Worm (Caenorhabditis elegans) whole organism, L2 larva: ENCODE measurements around the gene gst-17.

Source experiments
- C34F6.9 ChIP-seq: fragments of 150-350 bp; optimal IDR thresholded peaks from 2 replicates; lab custom pipeline; 2014; ENCODE audit warnings: missing biosample characterization, missing genetic modification characterization
- F13H6.1 ChIP-seq: sonication (generic microtip); optimal IDR thresholded peaks from 2 replicates; lab custom pipeline; 2016; ENCODE audit warnings: missing genetic modification characterization, missing compliant biosample characterization
- R02D3.7 ChIP-seq: fragments of 150-350 bp; optimal IDR thresholded peaks from 2 replicates; lab custom pipeline; 2014; ENCODE audit warnings: missing biosample characterization, missing genetic modification characterization
- ZK546.5 ChIP-seq: sonication (generic microtip); optimal IDR thresholded peaks from 2 replicates; lab custom pipeline; 2017; ENCODE audit warnings: missing biosample characterization, missing genetic modification characterization
- alr-1 ChIP-seq: fragments of 150-350 bp; optimal IDR thresholded peaks from 2 replicates; lab custom pipeline; 2014; ENCODE audit warnings: missing biosample characterization, missing genetic modification characterization
- aly-2 ChIP-seq: fragments of 150-350 bp; optimal IDR thresholded peaks from 2 replicates; lab custom pipeline; 2014; ENCODE audit warnings: missing biosample characterization, missing genetic modification characterization
- ama-1 ChIP-seq: fragments of 150-350 bp; optimal IDR thresholded peaks from 2 replicates; lab custom pipeline; 2018; ENCODE audit warnings: inconsistent platforms
- blmp-1 ChIP-seq: sonication (generic microtip); optimal IDR thresholded peaks from 2 replicates; lab custom pipeline; 2017; ENCODE audit warnings: missing genetic modification characterization, mild to moderate bottlenecking, missing compliant biosample characterization, antibody characterized with exemption, moderate library complexity; ENCODE audit not compliant: insufficient read depth
- ceh-16 ChIP-seq: fragments of 150-350 bp; optimal IDR thresholded peaks from 2 replicates; lab custom pipeline; 2014; ENCODE audit warnings: missing biosample characterization, missing genetic modification characterization
- ceh-82 ChIP-seq: fragments of 150-350 bp; optimal IDR thresholded peaks from 2 replicates; lab custom pipeline; 2014; ENCODE audit warnings: missing biosample characterization, missing genetic modification characterization
- crh-2 ChIP-seq: sonication (generic microtip); optimal IDR thresholded peaks from 2 replicates; lab custom pipeline; 2017; ENCODE audit warnings: missing biosample characterization, missing genetic modification characterization
- dmd-4 ChIP-seq: sonication (generic microtip); optimal IDR thresholded peaks from 2 replicates; lab custom pipeline; 2017; ENCODE audit warnings: missing biosample characterization, missing genetic modification characterization
- egl-27 ChIP-seq: sonication (generic microtip); optimal IDR thresholded peaks from 3 replicates; lab custom pipeline; 2017; ENCODE audit warnings: missing biosample characterization, missing genetic modification reagents, missing genetic modification characterization
- elt-1 ChIP-seq: fragments of 150-350 bp; optimal IDR thresholded peaks from 2 replicates; lab custom pipeline; 2014; ENCODE audit warnings: missing biosample characterization, missing genetic modification characterization
- elt-3 ChIP-seq: sonication (generic microtip); optimal IDR thresholded peaks from 2 replicates; lab custom pipeline; 2017; ENCODE audit warnings: missing biosample characterization, missing genetic modification characterization
- fos-1 ChIP-seq: fragments of 150-350 bp; optimal IDR thresholded peaks from 2 replicates; lab custom pipeline; 2014; ENCODE audit warnings: missing biosample characterization, missing genetic modification characterization
- gmeb-1 ChIP-seq: fragments of 150-350 bp; optimal IDR thresholded peaks from 2 replicates; lab custom pipeline; 2014; ENCODE audit warnings: missing biosample characterization, missing genetic modification characterization
- lin-11 ChIP-seq: fragments of 150-350 bp; sonication (generic microtip); optimal IDR thresholded peaks from 2 replicates; lab custom pipeline; 2014; ENCODE audit warnings: missing biosample characterization, missing genetic modification characterization, inconsistent platforms, mixed read lengths
- lin-13 ChIP-seq: fragments of 150-350 bp; optimal IDR thresholded peaks from 2 replicates; lab custom pipeline; 2014; ENCODE audit warnings: missing biosample characterization, missing genetic modification reagents, missing genetic modification characterization
- lin-39 ChIP-seq: fragments of 150-350 bp; optimal IDR thresholded peaks from 2 replicates; lab custom pipeline; 2014; ENCODE audit warnings: missing biosample characterization, missing genetic modification reagents, missing genetic modification characterization
- lsy-2 ChIP-seq, 2 experiments: fragments of 150-350 bp in 1 of 2; sonication (generic microtip) in 1 of 2; optimal IDR thresholded peaks; 2 replicates each; lab custom pipeline; 2014 to 2017; ENCODE audit warnings: missing biosample characterization in 2 of 2, missing genetic modification characterization in 2 of 2
- mbf-1 ChIP-seq: sonication (generic microtip); optimal IDR thresholded peaks from 2 replicates; lab custom pipeline; 2017; ENCODE audit warnings: missing biosample characterization, missing genetic modification characterization
- mdl-1 ChIP-seq, 2 experiments: fragments of 150-350 bp in 1 of 2; sonication (generic microtip) in 1 of 2; optimal IDR thresholded peaks; 2 replicates each; lab custom pipeline; 2017; ENCODE audit warnings: missing biosample characterization in 2 of 2, missing genetic modification characterization in 2 of 2
- nhr-10 ChIP-seq: sonication (generic microtip); optimal IDR thresholded peaks from 2 replicates; lab custom pipeline; 2017; ENCODE audit warnings: missing biosample characterization, missing genetic modification characterization
- nhr-11 ChIP-seq: fragments of 150-350 bp; optimal IDR thresholded peaks from 2 replicates; lab custom pipeline; 2014; ENCODE audit warnings: missing biosample characterization, missing genetic modification characterization
- nhr-12 ChIP-seq: fragments of 150-350 bp; optimal IDR thresholded peaks from 2 replicates; lab custom pipeline; 2014; ENCODE audit warnings: missing biosample characterization, missing genetic modification characterization
- nhr-129 ChIP-seq: fragments of 150-350 bp; optimal IDR thresholded peaks from 2 replicates; lab custom pipeline; 2014; ENCODE audit warnings: missing biosample characterization, missing genetic modification characterization
- nhr-21 ChIP-seq: fragments of 150-350 bp; optimal IDR thresholded peaks from 2 replicates; lab custom pipeline; 2014; ENCODE audit warnings: missing biosample characterization, missing genetic modification characterization
- nhr-23 ChIP-seq: fragments of 150-350 bp; optimal IDR thresholded peaks from 2 replicates; lab custom pipeline; 2014; ENCODE audit warnings: missing biosample characterization, missing genetic modification reagents, missing genetic modification characterization
- nhr-237 ChIP-seq: fragments of 150-350 bp; optimal IDR thresholded peaks from 2 replicates; lab custom pipeline; 2014; ENCODE audit warnings: missing biosample characterization, missing genetic modification characterization
- nhr-25 ChIP-seq: fragments of 150-350 bp; sonication (generic microtip); optimal IDR thresholded peaks from 3 replicates; lab custom pipeline; 2014; ENCODE audit warnings: missing biosample characterization, missing genetic modification characterization
- nhr-6 ChIP-seq: fragments of 150-350 bp; optimal IDR thresholded peaks from 2 replicates; lab custom pipeline; 2014; ENCODE audit warnings: missing biosample characterization, missing genetic modification characterization
- nhr-77 ChIP-seq: fragments of 150-350 bp; optimal IDR thresholded peaks from 2 replicates; lab custom pipeline; 2014; ENCODE audit warnings: missing biosample characterization, missing genetic modification characterization
- peb-1 ChIP-seq: fragments of 150-350 bp; optimal IDR thresholded peaks from 2 replicates; lab custom pipeline; 2014; ENCODE audit warnings: missing biosample characterization, missing genetic modification characterization
- sem-4 ChIP-seq: fragments of 150-350 bp; optimal IDR thresholded peaks from 2 replicates; lab custom pipeline; 2014; ENCODE audit warnings: missing biosample characterization, missing genetic modification reagents, missing genetic modification characterization
- skn-1 ChIP-seq: sonication (generic microtip); optimal IDR thresholded peaks from 2 replicates; lab custom pipeline; 2017; ENCODE audit warnings: missing biosample characterization, missing genetic modification characterization
- sma-3 ChIP-seq: sonication (generic microtip); optimal IDR thresholded peaks from 2 replicates; lab custom pipeline; 2016; ENCODE audit warnings: missing genetic modification reagents, missing genetic modification characterization, missing compliant biosample characterization
- sma-9 ChIP-seq, 2 experiments: fragments of 150-350 bp in 1 of 2; sonication (generic microtip) in 1 of 2; optimal IDR thresholded peaks; 2 replicates each; lab custom pipeline; 2014 to 2016; ENCODE audit warnings: missing genetic modification characterization in 2 of 2, mild to moderate bottlenecking in 1 of 2, missing biosample characterization in 1 of 2, missing compliant biosample characterization in 1 of 2, missing genetic modification reagents in 1 of 2, moderate library complexity in 1 of 2
- snpc-4 ChIP-seq: fragments of 150-350 bp; optimal IDR thresholded peaks from 2 replicates; lab custom pipeline; 2014; ENCODE audit warnings: missing biosample characterization, missing genetic modification characterization
- unc-55 ChIP-seq: fragments of 150-350 bp; sonication (generic microtip); optimal IDR thresholded peaks from 3 replicates; lab custom pipeline; 2014; ENCODE audit warnings: missing biosample characterization, missing genetic modification reagents, missing genetic modification characterization
- unc-62 ChIP-seq: fragments of 150-350 bp; optimal IDR thresholded peaks from 2 replicates; lab custom pipeline; 2014; ENCODE audit warnings: missing biosample characterization, missing genetic modification reagents, missing genetic modification characterization
- zag-1 ChIP-seq: fragments of 150-350 bp; optimal IDR thresholded peaks from 2 replicates; lab custom pipeline; 2014; ENCODE audit warnings: missing biosample characterization, missing genetic modification characterization
- ztf-1 ChIP-seq: fragments of 200-800 bp; sonication (Bioruptor generic); conservative IDR thresholded peaks from 2 replicates; pipeline ENCODE4 v1.3.6; 2022; ENCODE audit warnings: missing genetic modification characterization, missing compliant biosample characterization
- ztf-11 ChIP-seq: sonication (generic microtip); optimal IDR thresholded peaks from 2 replicates; lab custom pipeline; 2017; ENCODE audit warnings: missing biosample characterization, missing genetic modification characterization
- ztf-4 ChIP-seq: fragments of 150-350 bp; optimal IDR thresholded peaks from 2 replicates; lab custom pipeline; 2014; ENCODE audit warnings: missing biosample characterization, missing genetic modification characterization

The gst-17 gene

DNA sequence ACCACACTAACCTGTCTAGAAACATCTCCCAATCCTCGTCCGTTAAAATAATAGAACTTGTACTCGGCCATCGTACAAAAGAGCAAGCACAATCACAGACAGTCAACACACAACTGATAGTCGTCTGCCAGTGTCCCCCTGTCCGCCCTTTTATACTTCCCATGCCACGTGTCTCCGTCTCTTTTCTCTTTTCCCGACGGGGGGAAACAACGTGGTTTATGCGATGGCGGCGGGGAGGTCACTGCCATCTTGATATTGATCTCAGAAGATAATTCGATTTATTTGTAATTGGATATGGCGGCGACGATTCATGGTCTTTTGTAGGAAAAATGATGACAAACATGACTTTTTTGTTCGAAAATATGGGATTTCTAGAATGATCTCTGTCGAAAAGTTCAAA is 20.9 kb downstream of the gst-17 start, which contains the start of gene gst-20:
TSS of gene gst-20 (minus strand) at position 170 of the 400 bp plus-strand sequence.
- no peak for TF ChIP-seq unc-55
- TF ChIP-seq blmp-1: peak; percentile 62
- TF ChIP-seq lsy-2 (tag; optimal IDR thresholded peaks at IDR 0.05; lab: Kevin White, UChicago): no peak
- no peak for TF ChIP-seq elt-1 (tag; lab: Kevin White, UChicago)
- TF ChIP-seq nhr-11: no peak
- TF ChIP-seq nhr-10: no peak
- peak; percentile 6 for TF ChIP-seq nhr-129 (tag; lab: Kevin White, UChicago)
- peak; percentile 36 for TF ChIP-seq skn-1 (tag; lab: Kevin White, UChicago)
- no peak for TF ChIP-seq lin-11 (tag; lab: Kevin White, UChicago)
- TF ChIP-seq C34F6.9 (tag; lab: Kevin White, UChicago): no peak
- TF ChIP-seq peb-1: no peak
- peak; percentile 78 for TF ChIP-seq crh-2 (tag; lab: Kevin White, UChicago)
- peak; percentile 68 for TF ChIP-seq nhr-21 (tag; lab: Kevin White, UChicago)
- no peak for TF ChIP-seq ceh-82 (tag; lab: Kevin White, UChicago)
- no peak for TF ChIP-seq snpc-4
- TF ChIP-seq egl-27 (tag; lab: Kevin White, UChicago): no peak
- TF ChIP-seq nhr-12 (tag; lab: Kevin White, UChicago): no peak
- no peak for TF ChIP-seq lin-13 (GFP tag; lab: Kevin White, UChicago)
- TF ChIP-seq alr-1: no peak
- no peak for TF ChIP-seq R02D3.7 (tag; lab: Kevin White, UChicago)
- no peak for TF ChIP-seq dmd-4
- TF ChIP-seq nhr-237 (tag; lab: Kevin White, UChicago): no peak
- TF ChIP-seq elt-3 (tag; lab: Kevin White, UChicago): no peak
- TF ChIP-seq ZK546.5: no peak
- TF ChIP-seq ztf-4 (tag; lab: Kevin White, UChicago): no peak
- TF ChIP-seq nhr-23 (tag; lab: Kevin White, UChicago): no peak
- peak; percentile 76 for TF ChIP-seq nhr-25 (tag; lab: Kevin White, UChicago)
- TF ChIP-seq nhr-6 (tag; lab: Kevin White, UChicago): no peak
- TF ChIP-seq gmeb-1 (tag; lab: Kevin White, UChicago): peak; percentile 21
- TF ChIP-seq ceh-16 (tag; lab: Kevin White, UChicago): no peak
- peak; percentile 91 for TF ChIP-seq sma-9 (GFP tag; optimal IDR thresholded peaks at IDR 0.05; lab: Kevin White, UChicago)
- no peak for TF ChIP-seq sma-9 (tag; optimal IDR thresholded peaks at IDR 0.05; lab: Kevin White, UChicago)
- TF ChIP-seq F13H6.1 (tag; lab: Kevin White, UChicago): peak; percentile 50
- no peak for TF ChIP-seq ztf-11 (tag; lab: Kevin White, UChicago)
- TF ChIP-seq mdl-1 (tag; optimal IDR thresholded peaks at IDR 0.05; lab: Kevin White, UChicago): peak; percentile 35 to 76
- TF ChIP-seq sma-3: peak; percentile 73
- no peak for TF ChIP-seq nhr-77
- TF ChIP-seq mbf-1 (tag; lab: Kevin White, UChicago): no peak
- peak; percentile 35 for TF ChIP-seq fos-1
- TF ChIP-seq ama-1 (lab: Kevin White, UChicago): no peak
- TF ChIP-seq ztf-1 (GFP tag; lab: Robert Waterston, UW): no peak
- no peak for TF ChIP-seq sem-4 (tag; lab: Kevin White, UChicago)
- no peak for TF ChIP-seq zag-1 (tag; lab: Kevin White, UChicago)
- no peak for TF ChIP-seq lin-39
- TF ChIP-seq unc-62 (GFP tag; lab: Kevin White, UChicago): no peak
- no peak for TF ChIP-seq aly-2 (tag; lab: Kevin White, UChicago)

DNA sequence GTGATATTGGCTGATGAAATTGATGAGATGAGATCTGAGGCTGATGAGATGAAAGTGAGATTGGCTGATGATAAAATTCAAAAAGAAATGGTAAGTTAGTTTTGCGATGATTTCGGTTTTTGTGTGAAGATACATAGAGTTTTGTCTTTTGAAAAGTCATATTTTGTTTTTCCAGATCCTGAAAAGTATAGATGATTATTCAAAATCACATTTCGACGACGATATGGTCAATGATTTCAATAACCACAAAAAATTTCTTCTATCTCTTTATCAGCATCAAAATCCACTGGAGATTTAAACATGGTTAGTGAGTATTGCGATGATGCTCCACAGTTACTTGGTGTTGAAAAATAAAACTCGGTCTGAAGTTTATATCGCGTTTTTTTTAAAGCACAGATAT is 29.7 kb downstream of the gst-17 start, which contains the start of gene csp-1:
TSS of gene csp-1 (plus strand) at position 301 of the 400 bp plus-strand sequence.
- TF ChIP-seq mbf-1 (tag; lab: Kevin White, UChicago): no peak
- no peak for TF ChIP-seq crh-2 (tag; lab: Kevin White, UChicago)
- no peak for TF ChIP-seq C34F6.9 (tag; lab: Kevin White, UChicago)
- TF ChIP-seq elt-1 (tag; lab: Kevin White, UChicago): no peak
- no peak for TF ChIP-seq snpc-4
- no peak for TF ChIP-seq unc-55
- TF ChIP-seq lsy-2 (tag; optimal IDR thresholded peaks at IDR 0.05; lab: Kevin White, UChicago): no peak
- TF ChIP-seq ztf-4 (tag; lab: Kevin White, UChicago): no peak
- no peak for TF ChIP-seq ama-1 (lab: Kevin White, UChicago)
- no peak for TF ChIP-seq ztf-11 (tag; lab: Kevin White, UChicago)
- TF ChIP-seq nhr-10: no peak
